Fruit fly (Drosophila melanogaster) whole organism, embryonic: ENCODE results near the gene CG4594.

Experiments used
- Blimp-1 ChIP-seq: fragments of 200-800 bp; sonication (Bioruptor generic); optimal IDR thresholded peaks from 3 replicates; lab custom pipeline; 2018; ENCODE audit warnings: missing biosample characterization, missing genetic modification characterization, mild to moderate bottlenecking, moderate library complexity, missing genetic modification reagents
- CG10366 ChIP-seq: fragments of 200-800 bp; sonication (Bioruptor generic); IDR thresholded peaks from 2 replicates; pipeline ENCODE4 v1.3.6; 2022; ENCODE audit warnings: missing biosample characterization, missing genetic modification characterization
- CG12104 ChIP-seq: fragments of 200-800 bp; sonication (Bioruptor generic); optimal IDR thresholded peaks from 3 replicates; lab custom pipeline; 2016; ENCODE audit warnings: missing biosample characterization, missing genetic modification characterization
- CG12155 ChIP-seq: fragments of 200-800 bp; sonication (Bioruptor generic); optimal IDR thresholded peaks from 3 replicates; lab custom pipeline; 2016; ENCODE audit warnings: missing biosample characterization, missing genetic modification characterization
- CG12236 ChIP-seq: fragments of 200-800 bp; sonication (Bioruptor generic); optimal IDR thresholded peaks from 2 replicates; lab custom pipeline; 2016; ENCODE audit warnings: missing biosample characterization, missing genetic modification characterization
- CG13424 ChIP-seq: fragments of 200-800 bp; sonication (Bioruptor generic); optimal IDR thresholded peaks from 2 replicates; lab custom pipeline; 2019; ENCODE audit warnings: missing biosample characterization, mild to moderate bottlenecking, missing genetic modification characterization, moderate library complexity
- CG13775 ChIP-seq: fragments of 200-800 bp; sonication (Bioruptor generic); optimal IDR thresholded peaks from 3 replicates; lab custom pipeline; 2017; ENCODE audit warnings: missing biosample characterization, mild to moderate bottlenecking, missing genetic modification characterization
- CG14014 ChIP-seq: fragments of 200-800 bp; sonication (Bioruptor generic); IDR thresholded peaks from 2 replicates; pipeline ENCODE4 v1.3.6; 2022; ENCODE audit warnings: missing biosample characterization, missing genetic modification characterization
- CG15479 ChIP-seq: fragments of 200-800 bp; sonication (Bioruptor generic); optimal IDR thresholded peaks from 3 replicates; lab custom pipeline; 2019; ENCODE audit warnings: missing biosample characterization, mild to moderate bottlenecking, missing genetic modification characterization, moderate library complexity
- CG15514 ChIP-seq: fragments of 200-800 bp; sonication (Bioruptor generic); optimal IDR thresholded peaks from 3 replicates; lab custom pipeline; 2017; ENCODE audit warnings: missing biosample characterization, missing genetic modification characterization, mild to moderate bottlenecking, moderate library complexity, missing genetic modification reagents
- CG17385 ChIP-seq: fragments of 200-800 bp; sonication (Bioruptor generic); optimal IDR thresholded peaks from 3 replicates; lab custom pipeline; 2018; ENCODE audit warnings: missing biosample characterization, mild to moderate bottlenecking, missing genetic modification characterization
- CG1792 ChIP-seq: fragments of 200-800 bp; sonication (Bioruptor generic); optimal IDR thresholded peaks from 2 replicates; lab custom pipeline; 2016; ENCODE audit warnings: missing biosample characterization, missing genetic modification characterization
- CG2678 ChIP-seq: fragments of 200-800 bp; sonication (Bioruptor generic); optimal IDR thresholded peaks from 3 replicates; lab custom pipeline; 2019; ENCODE audit warnings: missing biosample characterization, mild to moderate bottlenecking, missing genetic modification characterization, moderate library complexity
- CG2712 ChIP-seq: fragments of 200-800 bp; optimal IDR thresholded peaks from 3 replicates; lab custom pipeline; 2019; ENCODE audit warnings: missing biosample characterization, mild to moderate bottlenecking, missing genetic modification characterization, moderate library complexity
- CG30403 ChIP-seq: fragments of 200-800 bp; sonication (Bioruptor generic); optimal IDR thresholded peaks from 3 replicates; lab custom pipeline; 2016; ENCODE audit warnings: missing biosample characterization, missing genetic modification characterization
- CG34376 ChIP-seq: fragments of 200-800 bp; sonication (Bioruptor generic); optimal IDR thresholded peaks from 2 replicates; lab custom pipeline; 2018; ENCODE audit warnings: missing biosample characterization, mild to moderate bottlenecking, missing genetic modification characterization
- CG7928 ChIP-seq: fragments of 200-800 bp; sonication (Bioruptor generic); optimal IDR thresholded peaks from 2 replicates; lab custom pipeline; 2017; ENCODE audit warnings: missing biosample characterization, mild to moderate bottlenecking, missing genetic modification characterization
- CG9727 ChIP-seq: fragments of 200-800 bp; sonication (Bioruptor generic); optimal IDR thresholded peaks from 3 replicates; lab custom pipeline; 2017; ENCODE audit warnings: missing biosample characterization, mild to moderate bottlenecking, missing genetic modification characterization
- Dek ChIP-seq: fragments of 200-800 bp; sonication (Bioruptor generic); optimal IDR thresholded peaks from 3 replicates; lab custom pipeline; 2019; ENCODE audit warnings: missing biosample characterization, mild to moderate bottlenecking, missing genetic modification characterization, moderate library complexity
- Eip74EF ChIP-seq, 2 experiments: fragments of 200-800 bp in 1 of 2; fragments of >200 bp in 1 of 2; sonication (Bioruptor generic) in 1 of 2; optimal IDR thresholded peaks; 2 replicates each; lab custom pipeline; 2017 to 2019; ENCODE audit warnings: missing biosample characterization in 2 of 2, missing genetic modification characterization in 2 of 2, mild to moderate bottlenecking in 1 of 2, moderate library complexity in 1 of 2
- Lpt ChIP-seq: fragments of >200 bp; optimal IDR thresholded peaks from 2 replicates; lab custom pipeline; 2018; ENCODE audit warnings: missing biosample characterization, missing genetic modification characterization
- Med ChIP-seq: fragments of 200-800 bp; sonication (Bioruptor generic); peaks from one replicate; lab custom pipeline; 2016; ENCODE audit warnings: missing biosample characterization, missing genetic modification characterization, mild to moderate bottlenecking, inconsistent platforms, moderate library complexity
- NK7.1 ChIP-seq: fragments of 200-800 bp; sonication (Bioruptor generic); optimal IDR thresholded peaks from 3 replicates; lab custom pipeline; 2016; ENCODE audit warnings: missing biosample characterization, missing genetic modification characterization
- NfI ChIP-seq: fragments of 200-800 bp; sonication (Bioruptor generic); optimal IDR thresholded peaks from 3 replicates; lab custom pipeline; 2018; ENCODE audit warnings: missing biosample characterization, mild to moderate bottlenecking, missing genetic modification characterization, moderate library complexity
- PHDP ChIP-seq: fragments of 200-800 bp; sonication (Bioruptor generic); optimal IDR thresholded peaks from 3 replicates; lab custom pipeline; 2018; ENCODE audit warnings: missing biosample characterization, mild to moderate bottlenecking, missing genetic modification characterization, moderate library complexity
- Sry-β ChIP-seq: fragments of 200-800 bp; sonication (Bioruptor generic); optimal IDR thresholded peaks from 2 replicates; lab custom pipeline; 2018; ENCODE audit warnings: missing biosample characterization, mild to moderate bottlenecking, missing genetic modification characterization, moderate library complexity
- ara ChIP-seq: fragments of 200-800 bp; sonication (Bioruptor generic); IDR thresholded peaks from 2 replicates; pipeline ENCODE4 v1.3.6; 2022; ENCODE audit warnings: missing biosample characterization, missing genetic modification characterization
- ase ChIP-seq: fragments of 200-800 bp; sonication (Bioruptor generic); IDR thresholded peaks from 3 replicates; pipeline ENCODE4 v1.3.6; 2022; ENCODE audit warnings: missing biosample characterization, missing genetic modification characterization
- az2 ChIP-seq: fragments of 200-800 bp; sonication (Bioruptor generic); optimal IDR thresholded peaks from 3 replicates; lab custom pipeline; 2016; ENCODE audit warnings: missing biosample characterization, missing genetic modification characterization
- btn ChIP-seq: fragments of 200-800 bp; sonication (Bioruptor generic); optimal IDR thresholded peaks from 2 replicates; lab custom pipeline; 2016; ENCODE audit warnings: missing biosample characterization, missing genetic modification characterization
- cas ChIP-seq: fragments of 200-800 bp; sonication (Bioruptor generic); IDR thresholded peaks from 2 replicates; pipeline ENCODE4 v1.3.6; 2022; ENCODE audit warnings: missing biosample characterization, missing genetic modification characterization
- caup ChIP-seq: fragments of 200-800 bp; sonication (Bioruptor generic); optimal IDR thresholded peaks from 3 replicates; lab custom pipeline; 2017; ENCODE audit warnings: missing biosample characterization, mild to moderate bottlenecking, missing genetic modification characterization, moderate library complexity; ENCODE audit not compliant: severe bottlenecking
- dpn ChIP-seq, 2 experiments: fragments of 200-800 bp; sonication (Bioruptor generic); optimal IDR thresholded peaks; 3 replicates each; lab custom pipeline; 2016; ENCODE audit warnings: missing biosample characterization in 2 of 2, missing genetic modification characterization in 2 of 2
- ftz-f1 ChIP-seq: fragments of 200-800 bp; sonication (Bioruptor generic); optimal IDR thresholded peaks from 2 replicates; lab custom pipeline; 2016; ENCODE audit warnings: missing biosample characterization, missing genetic modification characterization
- gcm ChIP-seq: fragments of 200-800 bp; sonication (Bioruptor generic); optimal IDR thresholded peaks from 2 replicates; lab custom pipeline; 2019; ENCODE audit warnings: missing biosample characterization, mild to moderate bottlenecking, missing genetic modification characterization, moderate library complexity
- gem ChIP-seq: fragments of 200-800 bp; sonication (Bioruptor generic); optimal IDR thresholded peaks from 2 replicates; lab custom pipeline; 2019; ENCODE audit warnings: missing biosample characterization, mild to moderate bottlenecking, missing genetic modification characterization, moderate library complexity
- gsb ChIP-seq: fragments of 200-800 bp; sonication (Bioruptor generic); IDR thresholded peaks from 2 replicates; pipeline ENCODE4 v1.3.6; 2022; ENCODE audit warnings: missing biosample characterization, missing genetic modification characterization
- jigr1 ChIP-seq: fragments of 200-800 bp; sonication (Bioruptor generic); IDR thresholded peaks from 3 replicates; pipeline ENCODE4 v1.3.6; 2022; ENCODE audit warnings: missing biosample characterization, missing genetic modification characterization
- kay ChIP-seq: fragments of 200-800 bp; sonication (Bioruptor generic); optimal IDR thresholded peaks from 2 replicates; lab custom pipeline; 2016; ENCODE audit warnings: missing biosample characterization, missing genetic modification characterization
- lola ChIP-seq, 3 experiments: fragments of >200 bp in 2 of 3; fragments of 200-800 bp in 1 of 3; sonication (Bioruptor generic) in 1 of 3; optimal IDR thresholded peaks; 2 replicates each; lab custom pipeline; 2017 to 2019; ENCODE audit warnings: missing biosample characterization in 3 of 3, missing genetic modification characterization in 3 of 3, mild to moderate bottlenecking in 1 of 3, moderate library complexity in 1 of 3
- pita ChIP-seq: fragments of 200-800 bp; sonication (Bioruptor generic); optimal IDR thresholded peaks from 2 replicates; lab custom pipeline; 2017; ENCODE audit warnings: missing biosample characterization, mild to moderate bottlenecking, missing genetic modification characterization
- scrt ChIP-seq: fragments of 200-800 bp; sonication (Bioruptor generic); optimal IDR thresholded peaks from 2 replicates; lab custom pipeline; 2018; ENCODE audit warnings: missing biosample characterization, mild to moderate bottlenecking, missing genetic modification characterization, moderate library complexity
- sens ChIP-seq: fragments of 200-800 bp; sonication (Bioruptor generic); peaks from one replicate; lab custom pipeline; 2016; ENCODE audit warnings: missing biosample characterization, missing genetic modification characterization
- seq ChIP-seq: fragments of 200-800 bp; sonication (Bioruptor generic); IDR thresholded peaks from 2 replicates; pipeline ENCODE4 v1.3.6; 2022; ENCODE audit warnings: missing biosample characterization, missing genetic modification characterization
- so ChIP-seq: fragments of 200-800 bp; sonication (Bioruptor generic); IDR thresholded peaks from 3 replicates; pipeline ENCODE4 v1.3.6; 2022; ENCODE audit warnings: missing biosample characterization, missing genetic modification characterization
- sug ChIP-seq: fragments of 200-800 bp; optimal IDR thresholded peaks from 2 replicates; lab custom pipeline; 2019; ENCODE audit warnings: missing biosample characterization, mild to moderate bottlenecking, missing genetic modification characterization, moderate library complexity
- vvl ChIP-seq: fragments of 200-800 bp; sonication (Bioruptor generic); IDR thresholded peaks from 2 replicates; pipeline ENCODE4 v1.3.6; 2022; ENCODE audit warnings: missing biosample characterization, missing genetic modification characterization
- wor ChIP-seq: fragments of 200-800 bp; sonication (Bioruptor generic); IDR thresholded peaks from 2 replicates; pipeline ENCODE4 v1.3.6; 2022; ENCODE audit warnings: missing biosample characterization, missing genetic modification characterization

The CG4594 gene

dm6 chr2L:9915011-9915850 is 4.7 kb upstream of the CG4594 start, which contains the start of gene yip2 (continued):
- TF ChIP-seq Dek (peak; percentile 75), ftz-f1 (no peak), gem (tag; lab: Kevin White, UChicago) (peak; percentile 76), kay (GFP tag; lab: Kevin White, UChicago) (peak; percentile 74), seq (peak; percentile 46; the same call in 1 of the 2 replicates), CG15514 (GFP tag; lab: Kevin White, UChicago) (peak; percentile 63), sens (peak; percentile 83), Lpt (GFP tag; lab: Kevin White, UChicago) (no peak), CG30403 (GFP tag; lab: Kevin White, UChicago) (peak; percentile 49), NfI (GFP tag; lab: Kevin White, UChicago) (peak; percentile 58), CG17385 (GFP tag; lab: Kevin White, UChicago) (peak; percentile 69), CG12155 (GFP tag; lab: Kevin White, UChicago) (peak; percentile 15), gcm (peak; percentile 57), caup (GFP tag; lab: Kevin White, UChicago) (peak; percentile 55), pita (no peak), CG7928 (GFP tag; lab: Kevin White, UChicago) (no peak), CG13424 (tag; lab: Kevin White, UChicago) (peak; percentile 73), dpn (GFP tag; optimal IDR thresholded peaks at IDR 0.05; lab: Kevin White, UChicago) (peak; percentile 38 to 68), Med (GFP tag; lab: Kevin White, UChicago) (peak; percentile 94), jigr1 (GFP tag; lab: Robert Waterston, UW) (no peak), CG2678 (peak; percentile 68), CG9727 (GFP tag; lab: Kevin White, UChicago) (peak; percentile 39), cas (GFP tag; lab: Robert Waterston, UW) (0 out of 2 replicates have a peak, but pooled peaks have one; percentile 10), wor (GFP tag; lab: Robert Waterston, UW) (no peak), CG34376 (GFP tag; lab: Kevin White, UChicago) (peak; percentile 96), NK7.1 (GFP tag; lab: Kevin White, UChicago) (no peak), ara (GFP tag; lab: Robert Waterston, UW) (peak; percentile 35; the same call in 1 of the 2 replicates), CG1792 (peak; percentile 48), Blimp-1 (peak; percentile 42), CG10366 (GFP tag; lab: Robert Waterston, UW) (peak; percentile 65), Sry-β (GFP tag; lab: Kevin White, UChicago) (no peak), CG12104 (GFP tag; lab: Kevin White, UChicago) (peak; percentile 14), CG12236 (GFP tag; lab: Kevin White, UChicago) (peak; percentile 17), az2 (peak; percentile 53), CG15479 (GFP tag; lab: Kevin White, UChicago) (no peak), scrt (GFP tag; lab: Kevin White, UChicago) (peak; percentile 51), ase (GFP tag; lab: Robert Waterston, UW) (peak; percentile 49; the same call in 1 of the 3 replicates), CG2712 (peak; percentile 50), Eip74EF (GFP tag; optimal IDR thresholded peaks at IDR 0.05; lab: Kevin White, UChicago) (peak in 1 of 2 experiments; percentile 65), btn (no peak), CG14014 (GFP tag; lab: Robert Waterston, UW) (peak; percentile 70), sug (tag; lab: Kevin White, UChicago) (peak; percentile 95), vvl (peak; percentile 83), PHDP (peak; percentile 71), CG13775 (peak; percentile 17), lola (GFP tag; optimal IDR thresholded peaks at IDR 0.05; lab: Kevin White, UChicago) (no peak), so (GFP tag; lab: Robert Waterston, UW) (peak; percentile 80; the same call in 2 of the 3 replicates), gsb (GFP tag; lab: Robert Waterston, UW) (no peak)
